Fruit fly (Drosophila melanogaster) whole organism, prepupa: ENCODE measurements around the gene CG31787.

Experiments used
- Blimp-1 ChIP-seq: fragments of 200-800 bp; sonication (Bioruptor generic); optimal IDR thresholded peaks from 3 replicates; lab custom pipeline; 2017; ENCODE audit warnings: missing biosample characterization, missing genetic modification characterization, mild to moderate bottlenecking, moderate library complexity, missing genetic modification reagents
- CG10631 ChIP-seq: fragments of 200-800 bp; sonication (Bioruptor generic); optimal IDR thresholded peaks from 2 replicates; lab custom pipeline; 2016; ENCODE audit warnings: missing biosample characterization, missing genetic modification characterization
- CG10669 ChIP-seq: fragments of 200-800 bp; sonication (Bioruptor generic); optimal IDR thresholded peaks from 3 replicates; lab custom pipeline; 2018; ENCODE audit warnings: missing biosample characterization, mild to moderate bottlenecking, missing genetic modification characterization, moderate library complexity
- CG11294 ChIP-seq: fragments of 200-800 bp; sonication (Bioruptor generic); IDR thresholded peaks from 2 replicates; pipeline ENCODE4 v1.3.6; 2022; ENCODE audit warnings: missing biosample characterization, missing genetic modification characterization
- CG1621 ChIP-seq: fragments of 200-800 bp; sonication (Bioruptor generic); optimal IDR thresholded peaks from 3 replicates; lab custom pipeline; 2018; ENCODE audit warnings: missing biosample characterization, mild to moderate bottlenecking, missing genetic modification characterization
- CG3032 ChIP-seq: fragments of 200-800 bp; optimal IDR thresholded peaks from 2 replicates; lab custom pipeline; 2019; ENCODE audit warnings: missing biosample characterization, mild to moderate bottlenecking, missing genetic modification characterization, moderate library complexity
- CG31627 ChIP-seq: fragments of 200-800 bp; sonication (Bioruptor generic); optimal IDR thresholded peaks from 3 replicates; lab custom pipeline; 2016; ENCODE audit warnings: missing biosample characterization, missing genetic modification characterization
- CG32006 ChIP-seq: fragments of 200-800 bp; sonication (Bioruptor generic); optimal IDR thresholded peaks from 3 replicates; lab custom pipeline; 2017; ENCODE audit warnings: missing biosample characterization, mild to moderate bottlenecking, missing genetic modification characterization
- CG3919 ChIP-seq: fragments of 200-800 bp; sonication (Bioruptor generic); optimal IDR thresholded peaks from 3 replicates; lab custom pipeline; 2016; ENCODE audit warnings: missing biosample characterization, missing genetic modification characterization
- CG6163 ChIP-seq: fragments of 200-800 bp; sonication (Bioruptor generic); IDR thresholded peaks from 3 replicates; pipeline ENCODE4 v1.3.6; 2022; ENCODE audit warnings: missing biosample characterization, missing genetic modification characterization
- CG6808 ChIP-seq: fragments of 200-800 bp; sonication (Bioruptor generic); optimal IDR thresholded peaks from 3 replicates; lab custom pipeline; 2017; ENCODE audit warnings: missing biosample characterization, missing genetic modification characterization, mild to moderate bottlenecking, moderate library complexity, missing genetic modification reagents
- CG6854 ChIP-seq: fragments of 200-800 bp; sonication (Bioruptor generic); optimal IDR thresholded peaks from 2 replicates; lab custom pipeline; 2017; ENCODE audit warnings: missing biosample characterization, mild to moderate bottlenecking, missing genetic modification characterization
- CG7368 ChIP-seq: fragments of 200-800 bp; sonication (Bioruptor generic); optimal IDR thresholded peaks from 3 replicates; lab custom pipeline; 2016; ENCODE audit warnings: missing biosample characterization, missing genetic modification characterization
- CG8119 ChIP-seq: fragments of 200-800 bp; sonication (Bioruptor generic); IDR thresholded peaks from 3 replicates; pipeline ENCODE4 v1.3.6; 2022; ENCODE audit warnings: missing biosample characterization, missing genetic modification characterization
- CG8319 ChIP-seq: fragments of 200-800 bp; sonication (Bioruptor generic); optimal IDR thresholded peaks from 3 replicates; lab custom pipeline; 2016; ENCODE audit warnings: missing biosample characterization, missing genetic modification characterization
- CG9139 ChIP-seq: fragments of 200-800 bp; sonication (Bioruptor generic); optimal IDR thresholded peaks from 3 replicates; lab custom pipeline; 2017; ENCODE audit warnings: missing biosample characterization, mild to moderate bottlenecking, missing genetic modification characterization
- Eip75B ChIP-seq: fragments of 200-800 bp; sonication (Bioruptor generic); optimal IDR thresholded peaks from 3 replicates; lab custom pipeline; 2016; ENCODE audit warnings: missing biosample characterization, missing genetic modification characterization
- Eip78C ChIP-seq: fragments of 200-800 bp; sonication (Bioruptor generic); peaks from one replicate; lab custom pipeline; 2016; ENCODE audit warnings: missing biosample characterization, missing genetic modification characterization
- Ets21C ChIP-seq: fragments of 200-800 bp; sonication (Bioruptor generic); optimal IDR thresholded peaks from 3 replicates; lab custom pipeline; 2016; ENCODE audit warnings: missing biosample characterization, missing genetic modification characterization
- Hr38 ChIP-seq: sonication (Bioruptor generic); optimal IDR thresholded peaks from 2 replicates; lab custom pipeline; 2016; ENCODE audit warnings: missing biosample characterization, missing genetic modification characterization
- Hr39 ChIP-seq: fragments of 200-800 bp; sonication (Bioruptor generic); optimal IDR thresholded peaks from 2 replicates; lab custom pipeline; 2016; ENCODE audit warnings: missing biosample characterization, missing genetic modification characterization
- Hr4 ChIP-seq: fragments of 200-800 bp; sonication (Bioruptor generic); optimal IDR thresholded peaks from 3 replicates; lab custom pipeline; 2016; ENCODE audit warnings: missing biosample characterization, missing genetic modification characterization
- Lpt ChIP-seq: fragments of 200-800 bp; sonication (Bioruptor generic); optimal IDR thresholded peaks from 3 replicates; lab custom pipeline; 2016; ENCODE audit warnings: missing biosample characterization, missing genetic modification characterization
- Smox ChIP-seq: fragments of 200-800 bp; sonication (Bioruptor generic); optimal IDR thresholded peaks from 3 replicates; lab custom pipeline; 2016; ENCODE audit warnings: missing biosample characterization, missing genetic modification characterization
- Sox102F ChIP-seq: fragments of 200-800 bp; sonication (Bioruptor generic); optimal IDR thresholded peaks from 2 replicates; lab custom pipeline; 2016; ENCODE audit warnings: missing biosample characterization, mild to moderate bottlenecking, missing genetic modification characterization
- Sox14 ChIP-seq: fragments of 200-800 bp; sonication (Bioruptor generic); optimal IDR thresholded peaks from 3 replicates; lab custom pipeline; 2016; ENCODE audit warnings: missing biosample characterization, missing genetic modification characterization
- Sox15 ChIP-seq: fragments of 200-800 bp; sonication (Bioruptor generic); optimal IDR thresholded peaks from 3 replicates; lab custom pipeline; 2016; ENCODE audit warnings: missing biosample characterization, missing genetic modification characterization
- achi ChIP-seq: fragments of 200-800 bp; sonication (Bioruptor generic); optimal IDR thresholded peaks from 3 replicates; lab custom pipeline; 2016; ENCODE audit warnings: missing biosample characterization, missing genetic modification characterization
- acj6 ChIP-seq: fragments of 200-800 bp; sonication (Bioruptor generic); optimal IDR thresholded peaks from 3 replicates; lab custom pipeline; 2016; ENCODE audit warnings: missing biosample characterization, missing genetic modification characterization
- dsx ChIP-seq: fragments of 200-800 bp; optimal IDR thresholded peaks from 3 replicates; lab custom pipeline; 2019; ENCODE audit warnings: missing biosample characterization, mild to moderate bottlenecking, missing genetic modification characterization, moderate library complexity; ENCODE audit not compliant: poor library complexity, severe bottlenecking
- fd85E ChIP-seq: fragments of 200-800 bp; sonication (Bioruptor generic); optimal IDR thresholded peaks from 3 replicates; lab custom pipeline; 2016; ENCODE audit warnings: missing biosample characterization, missing genetic modification characterization
- fkh ChIP-seq: fragments of 200-800 bp; sonication (Bioruptor generic); optimal IDR thresholded peaks from 3 replicates; lab custom pipeline; 2017; ENCODE audit warnings: missing biosample characterization, mild to moderate bottlenecking, missing genetic modification characterization, moderate library complexity
- pdm3 ChIP-seq: fragments of 200-800 bp; sonication (Bioruptor generic); optimal IDR thresholded peaks from 3 replicates; lab custom pipeline; 2016; ENCODE audit warnings: missing biosample characterization, missing genetic modification characterization
- salr ChIP-seq, 2 experiments: fragments of 200-800 bp; sonication (Bioruptor generic); optimal IDR thresholded peaks; 3 replicates each; lab custom pipeline; 2016 to 2018; ENCODE audit warnings: missing biosample characterization in 2 of 2, missing genetic modification characterization in 2 of 2, mild to moderate bottlenecking in 1 of 2
- spab ChIP-seq: fragments of 200-800 bp; sonication (Bioruptor generic); optimal IDR thresholded peaks from 2 replicates; lab custom pipeline; 2017; ENCODE audit warnings: missing biosample characterization, mild to moderate bottlenecking, missing genetic modification characterization, missing genetic modification reagents
- ss ChIP-seq, 2 experiments: fragments of 200-800 bp; sonication (Bioruptor generic); optimal IDR thresholded peaks; 2 replicates in 1 of 2; 3 replicates in 1 of 2; lab custom pipeline; 2017 to 2018; ENCODE audit warnings: mild to moderate bottlenecking in 2 of 2, missing biosample characterization in 2 of 2, missing genetic modification characterization in 2 of 2, moderate library complexity in 1 of 2
- svp ChIP-seq: fragments of 200-800 bp; sonication (Bioruptor generic); peaks from one replicate; lab custom pipeline; 2016; ENCODE audit warnings: missing biosample characterization, missing genetic modification characterization
- topi ChIP-seq: fragments of 200-800 bp; sonication (Bioruptor generic); optimal IDR thresholded peaks from 3 replicates; lab custom pipeline; 2016; ENCODE audit warnings: missing biosample characterization, missing genetic modification characterization
- vri ChIP-seq: fragments of 200-800 bp; sonication (Bioruptor generic); optimal IDR thresholded peaks from 3 replicates; lab custom pipeline; 2016; ENCODE audit warnings: missing biosample characterization, mild to moderate bottlenecking, missing genetic modification characterization

CG31787 gene

dm6 chr2L:18325120-18325581 lies 39.6 kb upstream of the CG31787 start (continued):
- peak in 1 of 2 experiments; percentile 29 for TF ChIP-seq salr (GFP tag; optimal IDR thresholded peaks at IDR 0.05; lab: Kevin White, UChicago)
- TF ChIP-seq CG9139 (GFP tag; lab: Kevin White, UChicago): no peak
- TF ChIP-seq CG10631: peak; percentile 55
- TF ChIP-seq CG10669 (GFP tag; lab: Kevin White, UChicago): peak; percentile 44
- peak; percentile 82 for TF ChIP-seq Eip78C (GFP tag; lab: Kevin White, UChicago)
- peak; percentile 26 for TF ChIP-seq Smox
- TF ChIP-seq Blimp-1 (GFP tag; lab: Kevin White, UChicago): no peak
- TF ChIP-seq CG6163 (GFP tag; lab: Robert Waterston, UW): peak; percentile 86
- TF ChIP-seq CG6854 (GFP tag; lab: Kevin White, UChicago): no peak
- TF ChIP-seq topi (GFP tag; lab: Kevin White, UChicago): peak; percentile 51
- peak; percentile 40 for TF ChIP-seq Sox102F (GFP tag; lab: Kevin White, UChicago)
- no peak for TF ChIP-seq Hr38
- no peak for TF ChIP-seq fd85E (GFP tag; lab: Kevin White, UChicago)
- TF ChIP-seq fkh (GFP tag; lab: Kevin White, UChicago): peak; percentile 65
- no peak for TF ChIP-seq CG1621 (tag; lab: Kevin White, UChicago)
- TF ChIP-seq CG8319 (GFP tag; lab: Kevin White, UChicago): peak; percentile 45
- peak; percentile 26 for TF ChIP-seq Ets21C (GFP tag; lab: Kevin White, UChicago)
- no peak for TF ChIP-seq ss (GFP tag; optimal IDR thresholded peaks at IDR 0.05; lab: Kevin White, UChicago)
- peak; percentile 20 for TF ChIP-seq CG3032 (tag; lab: Kevin White, UChicago)
- no peak for TF ChIP-seq spab (GFP tag; lab: Kevin White, UChicago)
- TF ChIP-seq acj6 (GFP tag; lab: Kevin White, UChicago): peak; percentile 71
- TF ChIP-seq CG3919: peak; percentile 63
- peak; percentile 76 for TF ChIP-seq CG8119 (GFP tag; lab: Robert Waterston, UW)
- peak; percentile 23 for TF ChIP-seq Sox15 (GFP tag; lab: Kevin White, UChicago)
- TF ChIP-seq pdm3 (GFP tag; lab: Kevin White, UChicago): peak; percentile 69
- TF ChIP-seq achi (GFP tag; lab: Kevin White, UChicago): peak; percentile 57
- TF ChIP-seq Lpt (GFP tag; lab: Kevin White, UChicago): peak; percentile 54
- peak; percentile 75 for TF ChIP-seq CG11294
- peak; percentile 84 for TF ChIP-seq svp (GFP tag; lab: Kevin White, UChicago)
- peak; percentile 78 for TF ChIP-seq CG32006 (GFP tag; lab: Kevin White, UChicago)
- peak; percentile 62 for TF ChIP-seq Eip75B (GFP tag; lab: Kevin White, UChicago)

dm6 chr2L:18320933-18321332 lies 35.4 kb upstream of the CG31787 start:
- TF ChIP-seq Hr39 (GFP tag; lab: Kevin White, UChicago) (no peak), Hr4 (no peak), CG31627 (no peak), CG9139 (GFP tag; lab: Kevin White, UChicago) (no peak), salr (GFP tag; optimal IDR thresholded peaks at IDR 0.05; lab: Kevin White, UChicago) (no peak), topi (GFP tag; lab: Kevin White, UChicago) (no peak), vri (no peak), Sox14 (GFP tag; lab: Kevin White, UChicago) (no peak), CG7368 (no peak), CG6808 (GFP tag; lab: Kevin White, UChicago) (no peak), CG8119 (GFP tag; lab: Robert Waterston, UW) (no peak), Sox15 (GFP tag; lab: Kevin White, UChicago) (no peak), dsx (GFP tag; lab: Kevin White, UChicago) (no peak)
